Worm (Caenorhabditis elegans) whole organism, mixed stage, embryonic: ENCODE measurements around the gene F58F9.6.

ENCODE experiments used
- mep-1 ChIP-seq: fragments of 150-350 bp; optimal IDR thresholded peaks from 2 replicates; lab custom pipeline; 2017; ENCODE audit warnings: missing biosample characterization, missing genetic modification reagents, missing genetic modification characterization, inconsistent platforms
- mls-2 ChIP-seq: sonication (generic microtip); optimal IDR thresholded peaks from 2 replicates; lab custom pipeline; 2016; ENCODE audit warnings: mild to moderate bottlenecking, missing genetic modification characterization, moderate library complexity, missing compliant biosample characterization
- nhr-237 ChIP-seq: fragments of 150-350 bp; optimal IDR thresholded peaks from 2 replicates; lab custom pipeline; 2014; ENCODE audit warnings: missing biosample characterization, missing genetic modification characterization
- nhr-28 ChIP-seq: fragments of 150-350 bp; optimal IDR thresholded peaks from 2 replicates; lab custom pipeline; 2014; ENCODE audit warnings: missing biosample characterization, missing genetic modification characterization
- snpc-4 ChIP-seq: fragments of 150-350 bp; optimal IDR thresholded peaks from 2 replicates; lab custom pipeline; 2014; ENCODE audit warnings: missing biosample characterization, missing genetic modification characterization
- unc-62 ChIP-seq: fragments of 150-350 bp; optimal IDR thresholded peaks from 2 replicates; lab custom pipeline; 2014; ENCODE audit warnings: missing biosample characterization, missing genetic modification reagents, missing genetic modification characterization

- no peak for TF ChIP-seq snpc-4 (tag; lab: Kevin White, UChicago)
- no peak for TF ChIP-seq mep-1
- no peak for TF ChIP-seq mls-2 (tag; lab: Kevin White, UChicago)
- TF ChIP-seq unc-62: no peak
- no peak for TF ChIP-seq nhr-28 (tag; lab: Kevin White, UChicago)
- TF ChIP-seq nhr-237 (tag; lab: Kevin White, UChicago): no peak
These were observed 42.0 kb upstream of the F58F9.6 start, which contains the start of gene sams-5 for ce11 chrIV:6279392-6279791.
